Fruit fly (Drosophila melanogaster) whole organism, embryonic: ENCODE data around the gene CG12766.

ENCODE experiments used
- B-H2 ChIP-seq: fragments of 200-800 bp; sonication (Bioruptor generic); optimal IDR thresholded peaks from 2 replicates; lab custom pipeline; 2018; ENCODE audit warnings: missing biosample characterization, mild to moderate bottlenecking, missing genetic modification characterization
- CG10366 ChIP-seq: fragments of 200-800 bp; sonication (Bioruptor generic); IDR thresholded peaks from 2 replicates; pipeline ENCODE4 v1.3.6; 2022; ENCODE audit warnings: missing biosample characterization, missing genetic modification characterization
- CG11560 ChIP-seq: fragments of 200-800 bp; sonication (Bioruptor generic); IDR thresholded peaks from 3 replicates; pipeline ENCODE4 v1.3.6; 2022; ENCODE audit warnings: missing biosample characterization, missing genetic modification characterization
- CG12391 ChIP-seq: fragments of 200-800 bp; sonication (Bioruptor generic); optimal IDR thresholded peaks from 3 replicates; lab custom pipeline; 2018; ENCODE audit warnings: missing biosample characterization, mild to moderate bottlenecking, missing genetic modification characterization, moderate library complexity
- CG12659 ChIP-seq: fragments of 200-800 bp; sonication (Bioruptor generic); optimal IDR thresholded peaks from 3 replicates; lab custom pipeline; 2017; ENCODE audit warnings: mild to moderate bottlenecking, missing biosample characterization, missing genetic modification reagents, missing genetic modification characterization
- CG13296 ChIP-seq: fragments of 200-800 bp; sonication (Bioruptor generic); optimal IDR thresholded peaks from 3 replicates; lab custom pipeline; 2018; ENCODE audit warnings: missing biosample characterization, mild to moderate bottlenecking, missing genetic modification characterization
- CG15514 ChIP-seq: fragments of 200-800 bp; sonication (Bioruptor generic); optimal IDR thresholded peaks from 3 replicates; lab custom pipeline; 2017; ENCODE audit warnings: missing biosample characterization, missing genetic modification characterization, mild to moderate bottlenecking, moderate library complexity, missing genetic modification reagents
- CG17359 ChIP-seq: fragments of 200-800 bp; sonication (Bioruptor generic); optimal IDR thresholded peaks from 3 replicates; lab custom pipeline; 2018; ENCODE audit warnings: missing biosample characterization, mild to moderate bottlenecking, missing genetic modification characterization, moderate library complexity
- CG18599 ChIP-seq: fragments of 200-800 bp; sonication (Bioruptor generic); optimal IDR thresholded peaks from 3 replicates; lab custom pipeline; 2017; ENCODE audit warnings: missing biosample characterization, missing genetic modification characterization, mild to moderate bottlenecking, moderate library complexity, missing genetic modification reagents
- CG2116 ChIP-seq: fragments of 200-800 bp; sonication (Bioruptor generic); optimal IDR thresholded peaks from 3 replicates; lab custom pipeline; 2018; ENCODE audit warnings: missing biosample characterization, mild to moderate bottlenecking, missing genetic modification characterization
- CG2712 ChIP-seq: fragments of 200-800 bp; optimal IDR thresholded peaks from 3 replicates; lab custom pipeline; 2019; ENCODE audit warnings: missing biosample characterization, mild to moderate bottlenecking, missing genetic modification characterization, moderate library complexity
- CG4707 ChIP-seq: fragments of 200-800 bp; sonication (Bioruptor generic); optimal IDR thresholded peaks from 2 replicates; lab custom pipeline; 2018; ENCODE audit warnings: missing biosample characterization, mild to moderate bottlenecking, missing genetic modification characterization, moderate library complexity
- CG5180 ChIP-seq: fragments of 200-800 bp; sonication (Bioruptor generic); optimal IDR thresholded peaks from 3 replicates; lab custom pipeline; 2017; ENCODE audit warnings: missing biosample characterization, missing genetic modification characterization, mild to moderate bottlenecking, moderate library complexity, missing genetic modification reagents
- CG8924 ChIP-seq: fragments of 200-800 bp; optimal IDR thresholded peaks from 3 replicates; lab custom pipeline; 2019; ENCODE audit warnings: missing biosample characterization, mild to moderate bottlenecking, missing genetic modification characterization, moderate library complexity
- CkIIα-i1 ChIP-seq: fragments of 200-800 bp; sonication (Bioruptor generic); IDR thresholded peaks from 2 replicates; pipeline ENCODE4 v1.3.6; 2022; ENCODE audit warnings: missing biosample characterization, missing genetic modification characterization
- Deaf1 ChIP-seq: fragments of 200-800 bp; optimal IDR thresholded peaks from 3 replicates; lab custom pipeline; 2019; ENCODE audit warnings: missing biosample characterization, mild to moderate bottlenecking, missing genetic modification characterization, moderate library complexity
- Dll ChIP-seq: fragments of 200-800 bp; sonication (Bioruptor generic); IDR thresholded peaks from 4 replicates; pipeline ENCODE4 v1.3.6; 2022; ENCODE audit warnings: missing biosample characterization, missing genetic modification characterization; ENCODE audit not compliant: partially characterized antibody
- Dp ChIP-seq: fragments of 200-800 bp; sonication (Bioruptor generic); optimal IDR thresholded peaks from 2 replicates; lab custom pipeline; 2018; ENCODE audit warnings: missing biosample characterization, mild to moderate bottlenecking, missing genetic modification characterization, moderate library complexity
- E2f2 ChIP-seq: fragments of 200-800 bp; sonication (Bioruptor generic); IDR thresholded peaks from 2 replicates; pipeline ENCODE4 v1.3.6; 2022; ENCODE audit warnings: missing biosample characterization, missing genetic modification characterization
- Kr ChIP-seq: fragments of 200-800 bp; sonication (Bioruptor generic); optimal IDR thresholded peaks from 2 replicates; lab custom pipeline; 2017; ENCODE audit warnings: missing biosample characterization, mild to moderate bottlenecking, missing genetic modification characterization
- MTF-1 ChIP-seq: fragments of 200-800 bp; sonication (Bioruptor generic); optimal IDR thresholded peaks from 2 replicates; lab custom pipeline; 2018; ENCODE audit warnings: missing biosample characterization, mild to moderate bottlenecking, missing genetic modification characterization, borderline replicate concordance
- Med ChIP-seq: fragments of 200-800 bp; sonication (Bioruptor generic); peaks from one replicate; lab custom pipeline; 2016; ENCODE audit warnings: missing biosample characterization, missing genetic modification characterization, mild to moderate bottlenecking, inconsistent platforms, moderate library complexity
- Myb ChIP-seq: fragments of 200-800 bp; sonication (Bioruptor generic); optimal IDR thresholded peaks from 2 replicates; lab custom pipeline; 2016; ENCODE audit warnings: missing biosample characterization, missing genetic modification characterization
- Scr ChIP-seq: fragments of 200-800 bp; sonication (Bioruptor generic); IDR thresholded peaks from 2 replicates; pipeline ENCODE4 v1.3.6; 2022; ENCODE audit warnings: missing biosample characterization, missing genetic modification characterization; ENCODE audit not compliant: partially characterized antibody
- ara ChIP-seq: fragments of 200-800 bp; sonication (Bioruptor generic); IDR thresholded peaks from 2 replicates; pipeline ENCODE4 v1.3.6; 2022; ENCODE audit warnings: missing biosample characterization, missing genetic modification characterization
- cg ChIP-seq: fragments of 200-800 bp; sonication (Bioruptor generic); optimal IDR thresholded peaks from 3 replicates; lab custom pipeline; 2019; ENCODE audit warnings: missing biosample characterization, mild to moderate bottlenecking, missing genetic modification characterization, moderate library complexity
- chif ChIP-seq, 2 experiments: fragments of 200-800 bp; sonication (Bioruptor generic); optimal IDR thresholded peaks; 3 replicates each; lab custom pipeline; 2016; ENCODE audit warnings: missing biosample characterization in 2 of 2, missing genetic modification characterization in 2 of 2
- da ChIP-seq: fragments of 200-800 bp; sonication (Bioruptor generic); optimal IDR thresholded peaks from 2 replicates; lab custom pipeline; 2016; ENCODE audit warnings: missing biosample characterization, missing genetic modification characterization
- dpn ChIP-seq, 2 experiments: fragments of 200-800 bp; sonication (Bioruptor generic); optimal IDR thresholded peaks; 3 replicates each; lab custom pipeline; 2016; ENCODE audit warnings: missing biosample characterization in 2 of 2, missing genetic modification characterization in 2 of 2
- emc ChIP-seq: fragments of 200-800 bp; sonication (Bioruptor generic); optimal IDR thresholded peaks from 2 replicates; lab custom pipeline; 2016; ENCODE audit warnings: missing biosample characterization, missing genetic modification characterization
- ewg ChIP-seq: fragments of 200-800 bp; sonication (Bioruptor generic); optimal IDR thresholded peaks from 3 replicates; lab custom pipeline; 2017; ENCODE audit warnings: mild to moderate bottlenecking, missing biosample characterization, missing genetic modification reagents, missing genetic modification characterization
- fd102C ChIP-seq: fragments of 200-800 bp; sonication (Bioruptor generic); optimal IDR thresholded peaks from 2 replicates; lab custom pipeline; 2018; ENCODE audit warnings: missing biosample characterization, mild to moderate bottlenecking, missing genetic modification characterization, moderate library complexity
- fd3F ChIP-seq: fragments of 200-800 bp; sonication (Bioruptor generic); optimal IDR thresholded peaks from 2 replicates; lab custom pipeline; 2018; ENCODE audit warnings: missing biosample characterization, mild to moderate bottlenecking, missing genetic modification characterization, moderate library complexity
- lab ChIP-seq: fragments of 200-800 bp; sonication (Bioruptor generic); optimal IDR thresholded peaks from 3 replicates; lab custom pipeline; 2017; ENCODE audit warnings: missing biosample characterization, missing genetic modification characterization, mild to moderate bottlenecking, moderate library complexity, missing genetic modification reagents
- org-1 ChIP-seq: fragments of 200-800 bp; sonication (Bioruptor generic); optimal IDR thresholded peaks from 2 replicates; lab custom pipeline; 2017; ENCODE audit warnings: missing biosample characterization, missing genetic modification characterization
- pfk ChIP-seq: fragments of 200-800 bp; sonication (Bioruptor generic); optimal IDR thresholded peaks from 2 replicates; lab custom pipeline; 2018; ENCODE audit warnings: missing biosample characterization, mild to moderate bottlenecking, missing genetic modification characterization, moderate library complexity
- pzg ChIP-seq: fragments of 200-800 bp; sonication (Bioruptor generic); optimal IDR thresholded peaks from 3 replicates; lab custom pipeline; 2018; ENCODE audit warnings: missing biosample characterization, mild to moderate bottlenecking, missing genetic modification characterization, moderate library complexity
- rib ChIP-seq: fragments of 200-800 bp; sonication (Bioruptor generic); IDR thresholded peaks from 2 replicates; pipeline ENCODE4 v1.3.6; 2022; ENCODE audit warnings: missing biosample characterization, missing genetic modification characterization
- row ChIP-seq: fragments of 200-800 bp; sonication (Bioruptor generic); IDR thresholded peaks from 3 replicates; pipeline ENCODE4 v1.3.6; 2022; ENCODE audit warnings: missing biosample characterization, missing genetic modification characterization
- scrt ChIP-seq: fragments of 200-800 bp; sonication (Bioruptor generic); optimal IDR thresholded peaks from 2 replicates; lab custom pipeline; 2018; ENCODE audit warnings: missing biosample characterization, mild to moderate bottlenecking, missing genetic modification characterization, moderate library complexity
- sd ChIP-seq: fragments of 200-800 bp; sonication (Bioruptor generic); optimal IDR thresholded peaks from 3 replicates; lab custom pipeline; 2018; ENCODE audit warnings: missing biosample characterization, mild to moderate bottlenecking, missing genetic modification characterization, moderate library complexity
- sens ChIP-seq: fragments of 200-800 bp; sonication (Bioruptor generic); peaks from one replicate; lab custom pipeline; 2016; ENCODE audit warnings: missing biosample characterization, missing genetic modification characterization
- shn ChIP-seq: fragments of 200-800 bp; sonication (Bioruptor generic); optimal IDR thresholded peaks from 3 replicates; lab custom pipeline; 2016; ENCODE audit warnings: missing biosample characterization, missing genetic modification characterization
- stwl ChIP-seq: fragments of 200-800 bp; sonication (Bioruptor generic); optimal IDR thresholded peaks from 3 replicates; lab custom pipeline; 2018; ENCODE audit warnings: missing biosample characterization, mild to moderate bottlenecking, missing genetic modification characterization, moderate library complexity
- trem ChIP-seq: fragments of 200-800 bp; optimal IDR thresholded peaks from 3 replicates; lab custom pipeline; 2019; ENCODE audit warnings: missing biosample characterization, mild to moderate bottlenecking, missing genetic modification characterization, moderate library complexity
- twi ChIP-seq: fragments of 200-800 bp; optimal IDR thresholded peaks from 2 replicates; lab custom pipeline; 2019; ENCODE audit warnings: missing biosample characterization, mild to moderate bottlenecking, missing genetic modification characterization, moderate library complexity
- zfh1 ChIP-seq: fragments of 200-800 bp; sonication (Bioruptor generic); IDR thresholded peaks from 3 replicates; pipeline ENCODE4 v1.3.6; 2022; ENCODE audit warnings: missing biosample characterization, missing genetic modification characterization

CG12766 gene

dm6 chr3L:3947301-3947941 lies 7.5 kb upstream of the CG12766 start, which contains the start of gene CG10853:
Gene CG10853, plus strand, starts transcription at chr3L:3947891.
- TF ChIP-seq CG2116 (GFP tag; lab: Kevin White, UChicago) (peak; percentile 13), pzg (GFP tag; lab: Kevin White, UChicago) (peak; percentile 35), trem (tag; lab: Kevin White, UChicago) (peak; percentile 34), Med (GFP tag; lab: Kevin White, UChicago) (peak; percentile 52), row (GFP tag; lab: Robert Waterston, UW) (peak; percentile 55), Dll (GFP tag; lab: Robert Waterston, UW) (0 out of 4 replicates have a peak, but pooled peaks have one; percentile 11), scrt (GFP tag; lab: Kevin White, UChicago) (peak; percentile 28), Dp (peak; percentile 90), CG12391 (peak; percentile 18), E2f2 (peak; percentile 94), ara (no peak), org-1 (no peak), Myb (GFP tag; lab: Kevin White, UChicago) (peak; percentile 13), CG2712 (peak; percentile 23), fd3F (no peak), CG17359 (tag; lab: Kevin White, UChicago) (no peak), zfh1 (no peak), stwl (tag; lab: Kevin White, UChicago) (peak; percentile 97), CG15514 (GFP tag; lab: Kevin White, UChicago) (peak; percentile 5), CG4707 (no peak), sens (GFP tag; lab: Kevin White, UChicago) (peak; percentile 24), CG10366 (GFP tag; lab: Robert Waterston, UW) (no peak), Kr (GFP tag; lab: Kevin White, UChicago) (peak; percentile 68), CG8924 (no peak)

- peak; percentile 90 for TF ChIP-seq Deaf1 (tag; lab: Kevin White, UChicago)
- 0 out of 2 replicates have a peak, but pooled peaks have one; percentile 18 for TF ChIP-seq Scr (GFP tag; lab: Robert Waterston, UW)
- no peak for TF ChIP-seq rib (GFP tag; lab: Robert Waterston, UW)
- TF ChIP-seq CG13296 (GFP tag; lab: Kevin White, UChicago): peak; percentile 7
- TF ChIP-seq sd (tag; lab: Kevin White, UChicago): peak; percentile 3
- TF ChIP-seq CG18599: peak; percentile 51
- TF ChIP-seq MTF-1 (GFP tag; lab: Kevin White, UChicago): no peak
- no peak for TF ChIP-seq CG5180 (GFP tag; lab: Kevin White, UChicago)
- TF ChIP-seq pzg (GFP tag; lab: Kevin White, UChicago): peak; percentile 20
- peak; percentile 3 for TF ChIP-seq CG12659 (GFP tag; lab: Kevin White, UChicago)
- TF ChIP-seq E2f2: peak; percentile 25; the same call in 1 of the 2 replicates
- TF ChIP-seq CG11560 (tag; lab: Robert Waterston, UW): no peak
- TF ChIP-seq fd102C (GFP tag; lab: Kevin White, UChicago): no peak
- TF ChIP-seq chif (GFP tag; optimal IDR thresholded peaks at IDR 0.05; lab: Kevin White, UChicago): no peak
- TF ChIP-seq dpn (GFP tag; optimal IDR thresholded peaks at IDR 0.05; lab: Kevin White, UChicago): no peak
- peak; percentile 85 for TF ChIP-seq pfk
- no peak for TF ChIP-seq emc (GFP tag; lab: Kevin White, UChicago)
- no peak for TF ChIP-seq shn (GFP tag; lab: Kevin White, UChicago)
- no peak for TF ChIP-seq CkIIα-i1 (GFP tag; lab: Robert Waterston, UW)
- TF ChIP-seq cg: no peak
- TF ChIP-seq B-H2 (GFP tag; lab: Kevin White, UChicago): peak; percentile 35
- no peak for TF ChIP-seq da
- no peak for TF ChIP-seq twi (tag; lab: Kevin White, UChicago)
- TF ChIP-seq lab (GFP tag; lab: Kevin White, UChicago): peak; percentile 43
- peak; percentile 61 for TF ChIP-seq ewg (GFP tag; lab: Kevin White, UChicago)
Observed at dm6 chr3L:3942241-3943028, 2.5 kb upstream of the CG12766 start, which contains the start of the genes CG10863 and CG14982. Gene CG10863, minus strand, starts transcription at chr3L:3942465. Gene CG14982, plus strand, starts transcription at chr3L:3942710.
